Fruit fly (Drosophila melanogaster): ENCODE measurements around the gene RpS28b.

The RpS28b gene

dm6 chrX:9589928-9590327 lies 35.5 kb downstream of the RpS28b start:
- TF ChIP-seq CG8478 (optimal IDR thresholded peaks at IDR 0.05) (no peak), CTCF (optimal IDR thresholded peaks at IDR 0.05) (no peak)

dm6 chrX:9590592-9590991 lies 36.2 kb downstream of the RpS28b start:
- TF ChIP-seq CG8478 (optimal IDR thresholded peaks at IDR 0.05) (no peak), CTCF (optimal IDR thresholded peaks at IDR 0.05) (no peak)

- TF ChIP-seq CG8478 (optimal IDR thresholded peaks at IDR 0.05) (no peak), CTCF (optimal IDR thresholded peaks at IDR 0.05) (no peak)
Observed at dm6 chrX:9594446-9594845, 40.0 kb downstream of the RpS28b start.

- TF ChIP-seq CG8478 (optimal IDR thresholded peaks at IDR 0.05), result no peak
- peak; percentile 68 to 75 for TF ChIP-seq CTCF (optimal IDR thresholded peaks at IDR 0.05)
Observed at dm6 chrX:9595312-9595931, 41.0 kb downstream of the RpS28b start.

dm6 chrX:9598106-9598505 lies 43.7 kb downstream of the RpS28b start:
- TF ChIP-seq CG8478 (optimal IDR thresholded peaks at IDR 0.05) (no peak), CTCF (optimal IDR thresholded peaks at IDR 0.05) (no peak)

- TF ChIP-seq CG8478 (optimal IDR thresholded peaks at IDR 0.05) (no peak), CTCF (optimal IDR thresholded peaks at IDR 0.05) (no peak)
Observed at dm6 chrX:9599158-9600082, 45.0 kb downstream of the RpS28b start.

dm6 chrX:9600083-9600817 lies 45.8 kb downstream of the RpS28b start:
- TF ChIP-seq CTCF (optimal IDR thresholded peaks at IDR 0.05), result peak in 1 of 2 experiments; percentile 21
- no peak for TF ChIP-seq CG8478 (optimal IDR thresholded peaks at IDR 0.05)

- TF ChIP-seq CG8478 (optimal IDR thresholded peaks at IDR 0.05) (no peak), CTCF (optimal IDR thresholded peaks at IDR 0.05) (peak; percentile 29 to 36)
Observed at dm6 chrX:9600818-9601732, 46.7 kb downstream of the RpS28b start, which contains the start of gene Gga. Gene Gga (plus strand): TSS chrX:9601030.

All from S2 (cell line).